Worm (Caenorhabditis elegans): ENCODE results near the gene arid-1.

DNA sequence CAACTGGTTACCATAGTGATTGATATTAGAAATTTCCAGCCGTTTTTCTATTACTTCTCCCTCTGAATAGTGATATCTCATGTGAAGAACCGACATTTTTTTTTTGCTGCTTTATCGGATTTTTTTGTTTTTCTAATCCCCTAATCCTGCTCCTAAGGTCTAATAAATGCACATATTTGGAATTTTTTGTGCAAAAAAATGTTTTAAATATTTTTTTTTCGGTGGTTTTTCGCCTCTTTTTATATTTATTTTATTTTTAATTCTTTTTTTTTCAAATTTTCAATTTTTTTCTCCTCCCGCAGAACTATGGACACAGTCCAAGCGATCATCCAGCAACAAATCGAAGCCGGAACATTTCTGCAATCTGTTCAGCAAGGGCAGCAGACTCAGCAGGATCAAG lies 19.3 kb upstream of the arid-1 start, which contains the start of gene Y108G3AL.2:
- no peak for TF ChIP-seq ztf-11 (tag; optimal IDR thresholded peaks at IDR 0.05)
- TF ChIP-seq nhr-28 (tag; optimal IDR thresholded peaks at IDR 0.05): no peak
- TF ChIP-seq ama-1 (optimal IDR thresholded peaks at IDR 0.05): no peak
- no peak for TF ChIP-seq daf-12 (tag; optimal IDR thresholded peaks at IDR 0.05)
- no peak for TF ChIP-seq ceh-9 (tag; optimal IDR thresholded peaks at IDR 0.05)
- no peak for TF ChIP-seq unc-39 (tag; optimal IDR thresholded peaks at IDR 0.05)

All from whole organism, L3 larva.